Worm (Caenorhabditis elegans): ENCODE measurements around the gene C28A5.6.

ce11 chrIII:4461337-4461736 is 32.0 kb upstream of the C28A5.6 start:
- TF ChIP-seq nhr-12 (tag; optimal IDR thresholded peaks at IDR 0.05), result no peak
- TF ChIP-seq lsy-2 (tag; optimal IDR thresholded peaks at IDR 0.05), result no peak
- no peak for TF ChIP-seq ztf-11 (tag; optimal IDR thresholded peaks at IDR 0.05)
- TF ChIP-seq lin-13 (tag; optimal IDR thresholded peaks at IDR 0.05), result no peak
- no peak for TF ChIP-seq unc-62 (GFP tag; optimal IDR thresholded peaks at IDR 0.05)
- no peak for TF ChIP-seq blmp-1 (tag; optimal IDR thresholded peaks at IDR 0.05)
- no peak for TF ChIP-seq elt-3 (tag; optimal IDR thresholded peaks at IDR 0.05)
- no peak for TF ChIP-seq flh-1 (GFP tag; optimal IDR thresholded peaks at IDR 0.05)
- no peak for TF ChIP-seq nhr-237 (tag; optimal IDR thresholded peaks at IDR 0.05)
- TF ChIP-seq pha-4 (tag; optimal IDR thresholded peaks at IDR 0.05), result no peak
- no peak for TF ChIP-seq ceh-39 (tag; optimal IDR thresholded peaks at IDR 0.05)
- no peak for TF ChIP-seq tbx-8 (GFP tag; optimal IDR thresholded peaks at IDR 0.05)

Data from whole organism, mixed stage, embryonic.